Worm (Caenorhabditis elegans): ENCODE results near the gene rme-6.

The rme-6 gene

ce11 chrX:1053929-1054328 is 43.0 kb upstream of the rme-6 start, which contains the start of gene ncs-3:
TSS of gene ncs-3 (plus strand) at chrX:1054081.
- no peak for TF ChIP-seq hrde-1 (tag; optimal IDR thresholded peaks at IDR 0.05; ENCODE audit: borderline replicate concordance)
- no peak for TF ChIP-seq rcor-1 (GFP tag; IDR thresholded peaks at IDR 0.05)
- no peak for TF ChIP-seq nhr-90 (tag; optimal IDR thresholded peaks at IDR 0.05)
- no peak for TF ChIP-seq Y95B8A.8 (GFP tag; IDR thresholded peaks at IDR 0.05)
- TF ChIP-seq ceh-91 (GFP tag; IDR thresholded peaks at IDR 0.05) = no peak
- no peak for TF ChIP-seq nfya-1 (tag; optimal IDR thresholded peaks at IDR 0.05; ENCODE audit: borderline replicate concordance, insufficient read depth)
- no peak for TF ChIP-seq tbp1 (GFP tag; optimal IDR thresholded peaks at IDR 0.05)
- no peak for TF ChIP-seq efl-1 (GFP tag; optimal IDR thresholded peaks at IDR 0.05)
- TF ChIP-seq nhr-120 (GFP tag; IDR thresholded peaks at IDR 0.05) = no peak
- TF ChIP-seq pbrm-1 (GFP tag; IDR thresholded peaks at IDR 0.05) = no peak
- no peak for TF ChIP-seq hmg-1.2 (GFP tag; IDR thresholded peaks at IDR 0.05)

- TF ChIP-seq egrh-3 (GFP tag; IDR thresholded peaks at IDR 0.05) (peak; percentile 60), ceh-40 (GFP tag; IDR thresholded peaks at IDR 0.05) (no peak), atf-7 (tag; optimal IDR thresholded peaks at IDR 0.05) (no peak), nfya-2 (GFP tag; IDR thresholded peaks at IDR 0.05) (no peak), Y53F4B.3 (GFP tag; IDR thresholded peaks at IDR 0.05) (no peak), nhr-120 (GFP tag; IDR thresholded peaks at IDR 0.05) (no peak), him-1 (tag; optimal IDR thresholded peaks at IDR 0.05) (no peak)
Measured at ce11 chrX:1057821-1058377, 39.1 kb upstream of the rme-6 start.

ce11 chrX:1060705-1061104 is 36.2 kb upstream of the rme-6 start:
- TF ChIP-seq madf-3 (GFP tag; IDR thresholded peaks at IDR 0.05) (0 out of 2 replicates have a peak, but pooled peaks have one; percentile 10), repo-1 (tag; optimal IDR thresholded peaks at IDR 0.05) (no peak), nhr-27 (tag; optimal IDR thresholded peaks at IDR 0.05) (no peak), ceh-40 (GFP tag; IDR thresholded peaks at IDR 0.05) (no peak), madf-10 (tag; optimal IDR thresholded peaks at IDR 0.05) (no peak), unc-62 (GFP tag; optimal IDR thresholded peaks at IDR 0.05) (no peak), F10E7.11 (tag; optimal IDR thresholded peaks at IDR 0.05) (no peak)

ce11 chrX:1062403-1063073 is 34.4 kb upstream of the rme-6 start, which contains the start of gene unc-1:
TSS of gene unc-1 (minus strand) at chrX:1062453.
- TF ChIP-seq nfya-2 (GFP tag; IDR thresholded peaks at IDR 0.05) = no peak
- TF ChIP-seq zfh-2 (GFP tag; conservative IDR thresholded peaks at IDR 0.05) = peak; percentile 46; the same call in 1 of the 2 replicates

- TF ChIP-seq mcd-1 (GFP tag; IDR thresholded peaks at IDR 0.05) (peak; percentile 52), unc-130 (GFP tag; optimal IDR thresholded peaks at IDR 0.05) (no peak), F10E7.11 (tag; optimal IDR thresholded peaks at IDR 0.05) (peak; percentile 28), K12H6.12 (tag; optimal IDR thresholded peaks at IDR 0.05) (peak; percentile 72), K11D2.4 (GFP tag; IDR thresholded peaks at IDR 0.05) (peak; percentile 50; the same call in 1 of the 2 replicates), cebp-1 (GFP tag; IDR thresholded peaks at IDR 0.05) (no peak), cebp-1 (tag; optimal IDR thresholded peaks at IDR 0.05) (peak; percentile 46), attf-3 (GFP tag; conservative IDR thresholded peaks at IDR 0.05) (no peak), nhr-120 (GFP tag; IDR thresholded peaks at IDR 0.05) (no peak), chd-7 (tag; optimal IDR thresholded peaks at IDR 0.05) (peak; percentile 63), lin-40 (tag; optimal IDR thresholded peaks at IDR 0.05) (peak; percentile 50), hmg-1.2 (GFP tag; IDR thresholded peaks at IDR 0.05) (peak; percentile 34; the same call in 1 of the 2 replicates), hlh-26 (GFP tag; conservative IDR thresholded peaks at IDR 0.05) (no peak), C06A6.2 (GFP tag; conservative IDR thresholded peaks at IDR 0.05) (0 out of 2 replicates have a peak, but pooled peaks have one; percentile 15), hmg-20 (GFP tag; IDR thresholded peaks at IDR 0.05) (no peak), zfh-2 (GFP tag; conservative IDR thresholded peaks at IDR 0.05) (peak; percentile 98), aptf-3 (GFP tag; IDR thresholded peaks at IDR 0.05) (no peak), egrh-3 (GFP tag; IDR thresholded peaks at IDR 0.05) (peak; percentile 92), pbrm-1 (GFP tag; IDR thresholded peaks at IDR 0.05) (peak; percentile 29; the same call in 1 of the 2 replicates), atf-7 (tag; optimal IDR thresholded peaks at IDR 0.05) (peak; percentile 3)
Measured at ce11 chrX:1064064-1064463, 32.9 kb upstream of the rme-6 start.
